Fruit fly (Drosophila melanogaster): Measurements from ENCODE around the gene CG43922.
A peak's percentile ranks its signal among the peaks of the same experiment; 100 is the strongest.

CG43922 gene

DNA sequence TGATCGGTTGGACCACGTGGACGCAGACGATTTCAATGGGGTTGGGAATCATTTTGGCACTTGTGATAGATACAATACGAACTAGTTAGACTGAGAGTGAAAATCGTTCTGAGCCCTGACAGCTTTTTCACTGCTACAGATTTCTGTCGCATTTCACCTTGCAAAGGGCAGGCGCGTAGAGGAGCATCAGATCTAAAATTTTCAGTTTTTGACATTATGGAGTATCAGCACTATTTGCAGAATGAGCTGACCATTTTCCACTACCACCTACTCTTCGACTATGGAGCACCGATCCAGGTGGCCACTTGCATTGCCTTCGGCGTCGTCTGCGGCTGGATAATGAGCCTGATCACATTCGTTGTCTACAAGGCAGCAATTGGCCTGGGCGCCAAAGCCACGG is at the start of gene CG43922, which contains the start of gene CG13984:
TSS of gene CG43922 (minus strand) at position 101 of the 400 bp plus-strand sequence.
TSS of gene CG13984 (plus strand) at position 169 of the 400 bp plus-strand sequence.
- TF ChIP-seq CG8478 (optimal IDR thresholded peaks at IDR 0.05) (no peak), CTCF (optimal IDR thresholded peaks at IDR 0.05) (no peak)

DNA sequence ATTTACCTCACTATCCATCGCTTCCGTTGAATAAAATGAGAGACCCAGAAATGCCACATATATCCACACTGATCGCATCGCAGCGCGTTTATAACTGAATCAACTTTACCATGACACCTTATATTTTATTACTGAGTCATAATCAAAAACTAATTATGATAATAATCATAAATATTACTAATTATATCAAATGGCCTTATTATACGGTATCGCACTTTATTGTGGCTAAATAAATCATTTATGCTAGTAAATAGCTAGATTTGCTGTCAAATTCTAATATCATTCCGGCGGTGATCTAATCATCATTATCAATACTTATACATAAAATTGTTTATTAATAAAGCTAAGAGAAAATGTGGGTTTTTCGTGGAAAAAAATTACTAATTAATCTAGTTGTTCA is 49.7 kb upstream of the CG43922 start, which contains the start of gene CG9500:
TSS of gene CG9500 (minus strand) at position 101 of the 400 bp plus-strand sequence.
- TF ChIP-seq CG8478 (optimal IDR thresholded peaks at IDR 0.05), result no peak
- TF ChIP-seq CTCF (optimal IDR thresholded peaks at IDR 0.05), result no peak

DNA sequence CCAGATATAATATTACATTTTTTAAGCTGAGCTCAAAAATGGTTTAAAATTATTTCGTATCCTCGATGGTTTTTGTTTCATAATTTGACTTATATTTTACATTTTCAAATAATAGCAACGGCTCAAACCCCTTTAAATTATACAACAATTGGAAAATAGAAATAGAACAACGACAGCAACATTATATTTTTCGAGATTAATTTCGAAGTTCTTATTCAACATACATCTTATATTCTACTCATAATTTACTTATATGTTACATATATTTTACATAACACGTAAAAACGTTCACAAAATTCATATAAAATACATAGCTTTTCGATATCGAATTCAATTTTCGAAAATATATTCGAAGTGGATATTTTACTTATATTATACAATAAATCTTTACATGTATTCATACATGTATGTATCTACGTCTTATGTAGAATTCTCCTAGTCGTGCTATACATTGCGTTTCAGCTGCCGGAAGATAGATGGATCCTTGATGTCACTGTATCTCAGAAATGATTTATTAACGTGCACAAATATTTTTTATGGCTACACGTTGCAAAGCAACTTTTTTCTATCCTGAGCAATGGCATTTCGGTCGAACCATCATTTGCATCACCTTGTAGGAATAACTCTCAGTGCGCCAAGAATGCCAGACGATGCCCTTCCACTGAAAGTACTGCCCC is 48.3 kb upstream of the CG43922 start:
- no peak for TF ChIP-seq CG8478 (optimal IDR thresholded peaks at IDR 0.05)
- TF ChIP-seq CTCF (optimal IDR thresholded peaks at IDR 0.05), result peak; percentile 89 to 91

- TF ChIP-seq CTCF (optimal IDR thresholded peaks at IDR 0.05), result no peak
- TF ChIP-seq CG8478 (optimal IDR thresholded peaks at IDR 0.05), result no peak
Measured at dm6 chr2L:6356134-6356533, 47.6 kb upstream of the CG43922 start.

DNA sequence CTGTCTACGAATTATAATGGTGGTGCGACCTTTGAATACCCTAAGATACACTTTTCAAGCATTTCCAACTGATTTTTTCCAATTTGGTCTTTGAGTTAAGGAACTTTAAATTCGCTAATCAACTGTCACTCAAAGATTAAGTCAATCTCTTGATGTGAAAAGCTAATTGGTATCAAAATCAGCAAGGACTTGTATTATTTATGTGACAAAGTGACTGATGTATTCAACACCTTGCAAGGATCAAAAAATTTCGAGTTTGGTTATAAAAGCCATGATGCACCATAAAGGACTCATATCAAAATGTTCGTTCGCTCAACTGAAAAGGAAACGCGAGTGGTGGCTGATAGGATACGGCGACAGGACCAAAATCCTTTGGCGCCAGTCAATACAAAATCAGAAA is 46.1 kb upstream of the CG43922 start, which contains the start of gene ppk14:
TSS of gene ppk14 (plus strand) at position 301 of the 400 bp plus-strand sequence.
- TF ChIP-seq CTCF (optimal IDR thresholded peaks at IDR 0.05) (no peak), CG8478 (optimal IDR thresholded peaks at IDR 0.05) (no peak)

DNA sequence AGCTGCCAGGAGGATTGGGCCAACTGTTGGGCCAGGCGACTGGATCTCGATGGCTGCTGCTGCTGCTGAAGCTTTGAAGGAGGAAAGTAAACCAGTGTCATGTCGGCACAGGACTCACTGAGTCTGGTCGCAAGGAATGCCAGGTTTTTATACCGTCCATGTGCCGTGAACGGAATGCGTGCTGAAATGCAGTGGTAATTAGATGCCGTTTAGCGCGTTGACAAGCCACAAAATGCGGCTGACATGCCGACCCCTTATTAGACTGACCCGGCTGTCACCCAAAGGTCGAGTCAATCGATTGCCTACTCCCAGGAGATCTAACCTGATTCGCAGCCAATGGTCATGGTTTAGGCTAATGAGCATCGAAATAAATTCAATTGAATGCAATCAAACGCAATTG is 45.7 kb upstream of the CG43922 start, which contains the start of gene ppk7:
TSS of gene ppk7 (minus strand) at position 101 of the 400 bp plus-strand sequence.
- TF ChIP-seq CTCF (optimal IDR thresholded peaks at IDR 0.05), result no peak
- TF ChIP-seq CG8478 (optimal IDR thresholded peaks at IDR 0.05), result no peak

- TF ChIP-seq CTCF (optimal IDR thresholded peaks at IDR 0.05) (no peak), CG8478 (optimal IDR thresholded peaks at IDR 0.05) (no peak)
Measured at dm6 chr2L:6351809-6352182, 43.2 kb upstream of the CG43922 start.

dm6 chr2L:6350984-6351808 is 42.6 kb upstream of the CG43922 start, which contains the start of gene CG9498:
TSS of gene CG9498 (minus strand) at chr2L:6351034.
- TF ChIP-seq CG8478 (optimal IDR thresholded peaks at IDR 0.05), result no peak
- no peak for TF ChIP-seq CTCF (optimal IDR thresholded peaks at IDR 0.05)

dm6 chr2L:6348327-6348726 is 39.8 kb upstream of the CG43922 start, which contains the start of gene CG9497:
TSS of gene CG9497 (minus strand) at chr2L:6348427.
- TF ChIP-seq CTCF (optimal IDR thresholded peaks at IDR 0.05) (no peak), CG8478 (optimal IDR thresholded peaks at IDR 0.05) (no peak)

DNA sequence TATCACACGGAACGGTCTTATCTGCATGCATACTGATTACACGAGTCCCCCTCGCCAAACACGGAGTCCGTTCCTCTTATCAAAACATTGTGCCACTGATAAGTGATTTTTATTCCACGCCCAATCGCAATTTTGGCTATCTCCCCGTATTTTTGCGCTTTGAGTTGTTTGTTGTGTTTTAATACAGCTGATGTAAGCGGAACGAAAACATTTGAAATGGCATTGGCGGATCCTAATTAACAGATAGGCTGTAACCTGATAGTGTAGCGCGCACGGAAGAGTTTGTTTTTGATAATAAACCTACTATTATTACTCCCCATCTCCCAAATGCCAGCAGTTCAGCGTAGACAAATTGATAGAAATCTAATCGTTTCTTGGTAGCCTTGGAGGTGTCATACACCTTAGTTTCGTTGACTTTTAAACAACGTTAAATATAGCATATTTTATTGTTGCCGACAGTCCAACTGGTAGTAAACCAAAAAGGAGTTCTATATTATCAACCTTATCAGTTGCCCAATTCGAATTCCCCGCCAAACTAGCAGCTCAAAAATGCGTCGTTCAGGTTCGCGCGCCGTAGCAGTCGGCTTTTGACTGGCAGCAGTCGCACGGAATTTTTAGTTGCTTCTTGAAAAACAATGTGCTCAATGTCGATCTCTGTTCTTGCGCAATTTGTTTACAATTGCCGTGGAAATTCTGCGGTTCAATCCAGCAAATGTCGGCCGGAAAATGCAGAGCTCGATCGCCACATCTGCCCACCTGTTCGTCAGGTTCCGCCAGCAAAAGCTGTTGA is 34.7 kb upstream of the CG43922 start:
- no peak for TF ChIP-seq CG8478 (optimal IDR thresholded peaks at IDR 0.05)
- TF ChIP-seq CTCF (optimal IDR thresholded peaks at IDR 0.05), result peak in 1 of 2 experiments; percentile 35

DNA sequence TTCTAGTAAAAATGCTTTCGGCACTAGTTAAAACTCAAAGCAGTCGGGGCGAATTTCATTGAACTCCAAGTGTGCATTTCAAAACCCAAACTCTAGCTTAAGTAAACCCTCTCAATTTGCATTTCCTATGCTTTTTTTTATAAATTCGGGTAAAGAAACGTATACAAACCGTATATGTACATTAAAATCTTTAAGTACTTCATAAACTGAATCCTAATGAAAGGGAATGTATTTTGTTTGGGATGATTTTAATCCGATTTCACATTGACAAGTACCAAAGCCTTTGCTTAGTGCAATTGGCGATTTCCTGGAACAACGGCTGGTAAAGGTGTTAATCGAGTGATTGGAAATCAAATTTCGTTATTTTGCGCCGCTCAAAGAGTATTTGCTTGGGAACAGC is 32.7 kb upstream of the CG43922 start:
- TF ChIP-seq CG8478 (optimal IDR thresholded peaks at IDR 0.05), result no peak
- TF ChIP-seq CTCF (optimal IDR thresholded peaks at IDR 0.05), result no peak

DNA sequence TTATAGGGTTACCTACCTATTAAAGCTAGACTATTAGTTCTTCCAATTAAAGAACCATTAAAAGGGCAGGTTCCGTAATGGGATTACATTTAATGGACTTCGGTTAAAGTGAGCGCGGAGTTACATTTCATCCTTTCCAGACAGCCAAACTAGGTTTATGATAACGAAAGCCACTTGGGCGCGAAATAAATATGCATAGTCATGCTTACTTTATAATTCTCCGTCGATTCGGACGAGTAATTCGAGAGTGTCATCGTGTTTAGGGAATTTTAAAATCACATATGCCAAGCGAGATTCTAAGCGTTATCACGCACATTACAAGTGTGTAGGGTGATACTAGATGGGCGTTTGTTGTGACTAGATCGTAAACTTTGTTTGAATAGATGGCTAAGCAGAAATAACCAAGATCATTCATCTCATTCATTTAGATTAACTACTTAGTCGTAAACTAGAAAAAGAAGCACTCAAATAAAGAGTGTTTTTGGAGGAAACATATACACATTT is 31.7 kb upstream of the CG43922 start:
- TF ChIP-seq CTCF (optimal IDR thresholded peaks at IDR 0.05) (no peak), CG8478 (optimal IDR thresholded peaks at IDR 0.05) (no peak)

- no peak for TF ChIP-seq CG8478 (optimal IDR thresholded peaks at IDR 0.05)
- TF ChIP-seq CTCF (optimal IDR thresholded peaks at IDR 0.05), result peak; percentile 20 to 23
Measured at dm6 chr2L:6339010-6339897, 30.7 kb upstream of the CG43922 start.

Measured in S2 (cell line).